Fruit fly (Drosophila melanogaster): ENCODE data around the gene eIF4E1.

eIF4E1 gene

DNA sequence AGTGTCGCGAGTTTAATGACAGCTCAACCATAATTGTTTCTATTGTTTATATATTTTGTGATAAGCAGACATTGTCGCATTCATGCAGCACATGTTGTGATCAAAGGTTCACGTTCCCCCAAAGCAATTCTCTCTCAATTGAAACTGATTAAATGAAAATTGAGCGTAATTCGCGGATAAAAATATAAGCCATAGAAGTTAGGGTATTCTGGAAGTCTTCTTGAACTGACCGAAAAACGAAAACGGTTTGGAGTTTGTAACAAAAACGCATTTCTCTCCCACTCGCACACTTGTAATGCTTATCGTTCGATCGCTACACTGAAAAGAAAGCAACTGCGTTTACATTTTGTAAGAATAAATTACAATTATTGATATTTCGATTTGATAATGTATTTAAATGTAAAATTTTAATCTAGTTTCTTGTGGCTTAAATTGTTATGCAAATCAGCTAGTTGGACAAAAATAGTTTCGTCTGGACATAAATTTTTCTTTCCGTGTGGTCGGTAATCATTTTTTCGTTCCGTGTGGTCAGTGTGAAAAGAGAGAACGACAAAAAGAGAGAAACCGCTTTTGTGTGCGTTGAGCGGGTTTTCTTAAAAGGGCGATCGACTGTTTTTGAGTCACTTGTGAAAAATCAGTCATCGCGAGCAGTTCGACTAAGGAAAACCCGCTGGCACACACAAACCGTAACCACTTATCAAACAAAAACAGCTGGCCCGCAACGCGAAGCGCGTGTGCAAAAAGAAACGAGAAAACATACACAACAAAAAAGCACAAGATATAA, 20.6 kb upstream of the eIF4E1 start, which contains the start of gene aay (continued):
- TF ChIP-seq CG3847 (GFP tag; IDR thresholded peaks at IDR 0.05), result peak; percentile 98
- peak; percentile 90 for TF ChIP-seq dati (GFP tag; IDR thresholded peaks at IDR 0.05)
- TF ChIP-seq btn (GFP tag; optimal IDR thresholded peaks at IDR 0.05), result peak; percentile 96
- peak; percentile 99 for TF ChIP-seq Ptx1 (GFP tag; IDR thresholded peaks at IDR 0.05)
- TF ChIP-seq CG10462 (GFP tag; optimal IDR thresholded peaks at IDR 0.05), result peak; percentile 97
- peak; percentile 88 for TF ChIP-seq her (GFP tag; optimal IDR thresholded peaks at IDR 0.05)
- TF ChIP-seq CG10565 (GFP tag; optimal IDR thresholded peaks at IDR 0.05), result peak; percentile 95
- TF ChIP-seq Oaz (GFP tag; IDR thresholded peaks at IDR 0.05), result peak; percentile 96
- peak; percentile 99 for TF ChIP-seq unpg (GFP tag; optimal IDR thresholded peaks at IDR 0.05)
- TF ChIP-seq HLH54F (GFP tag; optimal IDR thresholded peaks at IDR 0.05), result peak; percentile 98
- peak; percentile 95 for TF ChIP-seq Optix (GFP tag; IDR thresholded peaks at IDR 0.05)
- TF ChIP-seq sqz (GFP tag; optimal IDR thresholded peaks at IDR 0.05), result peak; percentile 98
- peak in 1 of 3 experiments; percentile 99 for TF ChIP-seq lola (GFP tag; optimal IDR thresholded peaks at IDR 0.05)
- peak; percentile 96 for TF ChIP-seq Fer2 (tag; optimal IDR thresholded peaks at IDR 0.05)
- TF ChIP-seq toy (GFP tag; IDR thresholded peaks at IDR 0.05), result peak; percentile 92
- TF ChIP-seq Abd-B (GFP tag; optimal IDR thresholded peaks at IDR 0.05), result peak; percentile 99
- TF ChIP-seq dmrt11E (tag; optimal IDR thresholded peaks at IDR 0.05), result peak; percentile 99
- peak; percentile 97 for TF ChIP-seq CG7372 (GFP tag; IDR thresholded peaks at IDR 0.05)
- TF ChIP-seq maf-S (GFP tag; optimal IDR thresholded peaks at IDR 0.05), result peak; percentile 95
- peak; percentile 94 for TF ChIP-seq exex (tag; optimal IDR thresholded peaks at IDR 0.05)
- TF ChIP-seq Usf (GFP tag; optimal IDR thresholded peaks at IDR 0.05), result peak; percentile 94
- TF ChIP-seq CG4404 (GFP tag; IDR thresholded peaks at IDR 0.05), result peak; percentile 98
- peak; percentile 97 for TF ChIP-seq CG12236 (GFP tag; optimal IDR thresholded peaks at IDR 0.05)
- TF ChIP-seq CG7745 (tag; optimal IDR thresholded peaks at IDR 0.05), result peak; percentile 88
- peak; percentile 98 for TF ChIP-seq CG4820 (GFP tag; optimal IDR thresholded peaks at IDR 0.05)
- peak; percentile 98 for TF ChIP-seq CG34422 (GFP tag; IDR thresholded peaks at IDR 0.05)
- TF ChIP-seq zfh2 (GFP tag; optimal IDR thresholded peaks at IDR 0.05), result peak; percentile 96
- TF ChIP-seq dm (GFP tag; optimal IDR thresholded peaks at IDR 0.05), result peak; percentile 96
- peak; percentile 98 for TF ChIP-seq stc (GFP tag; IDR thresholded peaks at IDR 0.05)
- peak; percentile 98 for TF ChIP-seq CG33213 (GFP tag; optimal IDR thresholded peaks at IDR 0.05)
- TF ChIP-seq CHES-1-like (GFP tag; optimal IDR thresholded peaks at IDR 0.05), result peak; percentile 97
- TF ChIP-seq Mes4 (GFP tag; optimal IDR thresholded peaks at IDR 0.05), result peak; percentile 98
- peak; percentile 99 for TF ChIP-seq Blimp-1 (GFP tag; optimal IDR thresholded peaks at IDR 0.05)
- peak; percentile 99 for TF ChIP-seq Max (GFP tag; optimal IDR thresholded peaks at IDR 0.05)
- peak; percentile 97 for TF ChIP-seq Mrtf (GFP tag; IDR thresholded peaks at IDR 0.05)
- peak; percentile 99 for TF ChIP-seq CG1233 (GFP tag; optimal IDR thresholded peaks at IDR 0.05)
- TF ChIP-seq insv (GFP tag; optimal IDR thresholded peaks at IDR 0.05), result peak; percentile 66 to 81
- TF ChIP-seq CG6175 (GFP tag; IDR thresholded peaks at IDR 0.05), result peak; percentile 95
- peak; percentile 99 for TF ChIP-seq fd96Cb (tag; optimal IDR thresholded peaks at IDR 0.05)
- peak; percentile 99 for TF ChIP-seq Ssrp (tag; optimal IDR thresholded peaks at IDR 0.05)
- peak; percentile 94 for TF ChIP-seq B-H2 (GFP tag; optimal IDR thresholded peaks at IDR 0.05)
- TF ChIP-seq ERR (GFP tag; optimal IDR thresholded peaks at IDR 0.05), result peak; percentile 96
- no peak for TF ChIP-seq amos (GFP tag; IDR thresholded peaks at IDR 0.05; ENCODE audit: partially characterized antibody)
- TF ChIP-seq MBD-R2 (GFP tag; IDR thresholded peaks at IDR 0.05), result peak; percentile 94
- peak; percentile 92 for TF ChIP-seq wek (GFP tag; optimal IDR thresholded peaks at IDR 0.05)
- TF ChIP-seq slbo (GFP tag; IDR thresholded peaks at IDR 0.05), result peak; percentile 99
- TF ChIP-seq prd (optimal IDR thresholded peaks at IDR 0.05), result no peak
- peak; percentile 99 for TF ChIP-seq prd (GFP tag; IDR thresholded peaks at IDR 0.05)
- TF ChIP-seq CG18011 (GFP tag; optimal IDR thresholded peaks at IDR 0.05), result peak; percentile 90
- TF ChIP-seq schlank (tag; optimal IDR thresholded peaks at IDR 0.05), result peak; percentile 93
